Fruit fly (Drosophila melanogaster): ENCODE measurements around the gene CG17568.
A peak's percentile ranks its signal among the peaks of the same experiment; 100 is the strongest.

The CG17568 gene

DNA sequence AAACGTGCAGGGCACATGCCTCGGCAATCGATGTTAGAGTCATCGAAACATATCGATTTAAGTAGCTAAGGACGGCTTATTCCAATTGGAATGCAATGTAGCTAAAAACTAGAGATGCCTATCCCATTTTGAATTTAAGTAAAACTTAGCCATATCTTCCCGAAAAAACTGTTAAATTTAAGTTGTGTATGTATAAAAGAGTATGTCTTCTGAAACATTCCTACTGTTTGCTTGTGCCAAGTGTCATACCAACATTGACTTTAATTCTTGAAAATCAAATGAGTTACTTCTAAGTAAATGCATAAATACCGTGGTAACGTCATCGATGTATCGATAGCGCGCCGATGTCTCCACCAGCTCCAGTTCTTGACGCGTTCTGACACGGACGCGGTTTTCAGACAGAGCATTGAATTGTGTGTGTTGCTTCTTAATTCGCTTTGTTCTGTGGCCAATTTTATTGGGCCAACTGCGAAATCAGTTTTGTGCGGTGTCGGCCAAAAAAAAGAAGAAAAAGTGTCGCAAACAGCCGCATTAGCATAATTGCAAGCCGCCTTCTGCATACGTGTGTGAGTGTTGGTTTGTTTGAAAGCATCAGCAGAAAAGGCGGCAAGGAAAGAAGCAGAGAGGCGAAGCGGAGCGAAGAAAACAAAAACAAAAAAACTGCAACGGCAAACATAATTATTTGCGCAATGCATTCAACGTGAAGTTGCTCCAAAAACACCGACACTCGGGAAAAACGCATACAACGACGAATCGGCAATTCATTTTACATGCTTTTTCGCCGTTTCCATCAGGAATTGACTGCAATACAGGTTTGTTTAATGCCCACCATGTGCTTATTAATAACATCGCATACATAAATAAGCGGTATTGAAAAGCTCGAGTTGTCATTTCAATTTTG lies 47.8 kb downstream of the CG17568 start, which contains the start of gene brat:
brat (plus strand) TSS at position 352 of the 901 bp plus-strand sequence.
- peak; percentile 45 for TF ChIP-seq Hr96 (GFP tag; optimal IDR thresholded peaks at IDR 0.05)
- TF ChIP-seq CG1620 (GFP tag; optimal IDR thresholded peaks at IDR 0.05) = peak; percentile 74
- peak; percentile 100 for TF ChIP-seq tj (GFP tag; optimal IDR thresholded peaks at IDR 0.05)
- peak; percentile 7 for TF ChIP-seq bab1 (GFP tag; optimal IDR thresholded peaks at IDR 0.05)
- TF ChIP-seq toe (GFP tag; optimal IDR thresholded peaks at IDR 0.05) = peak; percentile 77
- peak; percentile 64 for TF ChIP-seq Crg-1 (GFP tag; optimal IDR thresholded peaks at IDR 0.05)
- TF ChIP-seq CG5204 (GFP tag; optimal IDR thresholded peaks at IDR 0.05) = peak; percentile 51
- TF ChIP-seq Clk (GFP tag; optimal IDR thresholded peaks at IDR 0.05) = no peak
- peak; percentile 97 for TF ChIP-seq Mnt (GFP tag; optimal IDR thresholded peaks at IDR 0.05)
- TF ChIP-seq cic (GFP tag; optimal IDR thresholded peaks at IDR 0.05) = no peak
- peak; percentile 61 for TF ChIP-seq CG7101 (tag; optimal IDR thresholded peaks at IDR 0.05)
- no peak for TF ChIP-seq kay (GFP tag; ENCODE audit: borderline replicate concordance)
- no peak for TF ChIP-seq ovo (GFP tag; optimal IDR thresholded peaks at IDR 0.05)
- TF ChIP-seq CG11617 (GFP tag; optimal IDR thresholded peaks at IDR 0.05) = peak; percentile 45

DNA sequence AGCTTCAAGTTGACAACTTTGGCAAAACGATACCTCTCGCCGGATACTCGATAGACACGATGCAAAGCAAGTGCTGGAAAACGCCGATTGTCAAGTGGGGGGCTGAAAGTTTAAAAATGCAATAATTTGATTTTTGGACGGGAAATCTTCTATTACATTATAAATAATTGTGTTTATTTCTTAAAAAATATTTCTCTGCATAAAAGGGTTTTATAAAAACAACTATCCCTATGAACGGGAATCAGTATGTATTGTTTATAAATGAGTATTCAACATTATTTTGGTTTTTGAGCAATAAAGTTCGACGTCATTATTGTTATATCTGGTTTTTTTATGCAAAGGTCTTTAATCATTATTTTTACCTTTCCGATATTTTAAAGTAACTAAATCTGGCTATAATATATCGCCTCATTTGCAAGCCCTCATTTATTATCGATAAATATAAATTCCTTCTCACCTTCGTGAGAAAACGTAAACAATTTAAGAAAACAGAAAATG lies 49.5 kb downstream of the CG17568 start, which contains the start of the genes AsnRS and DCTN6-p27:
AsnRS (minus strand) TSS at position 50 of the 498 bp plus-strand sequence.
DCTN6-p27 (plus strand) TSS at position 419 of the 498 bp plus-strand sequence.
- TF ChIP-seq ovo (GFP tag; optimal IDR thresholded peaks at IDR 0.05) (peak; percentile 34), CG5204 (GFP tag; optimal IDR thresholded peaks at IDR 0.05) (no peak), pad (GFP tag; optimal IDR thresholded peaks at IDR 0.05) (peak; percentile 68), CG33017 (tag; optimal IDR thresholded peaks at IDR 0.05) (peak; percentile 57), bab1 (GFP tag; optimal IDR thresholded peaks at IDR 0.05) (peak; percentile 78), CG7045 (GFP tag; optimal IDR thresholded peaks at IDR 0.05) (peak; percentile 72), toe (GFP tag; optimal IDR thresholded peaks at IDR 0.05) (peak; percentile 86), CG11617 (GFP tag; optimal IDR thresholded peaks at IDR 0.05) (peak; percentile 75), Mnt (GFP tag; optimal IDR thresholded peaks at IDR 0.05) (peak; percentile 88), Hr96 (GFP tag; optimal IDR thresholded peaks at IDR 0.05) (peak; percentile 41), cnc (optimal IDR thresholded peaks at IDR 0.05) (no peak), tj (GFP tag; optimal IDR thresholded peaks at IDR 0.05) (peak; percentile 60), cic (GFP tag; optimal IDR thresholded peaks at IDR 0.05) (peak; percentile 23), Clk (GFP tag; optimal IDR thresholded peaks at IDR 0.05) (peak; percentile 40), CG12768 (GFP tag; optimal IDR thresholded peaks at IDR 0.05) (peak; percentile 45), CG7101 (tag; optimal IDR thresholded peaks at IDR 0.05) (peak; percentile 77), CG14711 (tag; optimal IDR thresholded peaks at IDR 0.05) (peak; percentile 57), CG1620 (GFP tag; optimal IDR thresholded peaks at IDR 0.05) (peak; percentile 91), Crg-1 (GFP tag; optimal IDR thresholded peaks at IDR 0.05) (peak; percentile 69), kay (GFP tag; ENCODE audit: borderline replicate concordance) (no peak)

Data from whole organism, adult.